Fruit fly (Drosophila melanogaster): ENCODE results near the gene yellow-e.

dm6 chr3R:13397535-13397934 is 17.6 kb downstream of the yellow-e start, which contains the start of gene CG14377:
- TF ChIP-seq Blimp-1 (GFP tag; optimal IDR thresholded peaks at IDR 0.05) (no peak), CG3919 (GFP tag; optimal IDR thresholded peaks at IDR 0.05) (no peak), Hr4 (GFP tag; optimal IDR thresholded peaks at IDR 0.05) (no peak), pdm3 (GFP tag; optimal IDR thresholded peaks at IDR 0.05) (no peak), CG6808 (GFP tag; optimal IDR thresholded peaks at IDR 0.05) (no peak), CG6792 (GFP tag; optimal IDR thresholded peaks at IDR 0.05) (no peak), CG11762 (GFP tag; optimal IDR thresholded peaks at IDR 0.05; ENCODE audit: insufficient read depth) (no peak), vri (GFP tag; optimal IDR thresholded peaks at IDR 0.05) (no peak), svp (GFP tag) (no peak)

All from whole organism, prepupa.